Fruit fly (Drosophila melanogaster) whole organism, adult: Measurements from ENCODE around the gene Pex2.

Experiments used
- CG11617 ChIP-seq: fragments of 200-800 bp; sonication (Bioruptor generic); optimal IDR thresholded peaks from 2 replicates; lab custom pipeline; 2017; ENCODE audit warnings: mild to moderate bottlenecking, missing biosample characterization, missing genetic modification reagents, missing genetic modification characterization
- CG12768 ChIP-seq: fragments of 200-800 bp; sonication (Bioruptor generic); optimal IDR thresholded peaks from 2 replicates; lab custom pipeline; 2017; ENCODE audit warnings: missing biosample characterization, missing genetic modification characterization, mild to moderate bottlenecking, moderate library complexity, missing genetic modification reagents
- CG14711 ChIP-seq: fragments of 200-800 bp; sonication (Bioruptor generic); optimal IDR thresholded peaks from 2 replicates; lab custom pipeline; 2018; ENCODE audit warnings: missing biosample characterization, mild to moderate bottlenecking, missing genetic modification characterization, moderate library complexity
- CG1620 ChIP-seq: fragments of 200-800 bp; sonication (Bioruptor generic); optimal IDR thresholded peaks from 2 replicates; lab custom pipeline; 2016; ENCODE audit warnings: missing biosample characterization, missing genetic modification characterization
- CG33017 ChIP-seq: fragments of 200-800 bp; sonication (Bioruptor generic); optimal IDR thresholded peaks from 2 replicates; lab custom pipeline; 2018; ENCODE audit warnings: missing biosample characterization, mild to moderate bottlenecking, missing genetic modification characterization, moderate library complexity
- CG5204 ChIP-seq: fragments of 200-800 bp; sonication (Bioruptor generic); optimal IDR thresholded peaks from 2 replicates; lab custom pipeline; 2016; ENCODE audit warnings: missing biosample characterization, missing genetic modification characterization
- CG7045 ChIP-seq: fragments of 200-800 bp; sonication (Bioruptor generic); optimal IDR thresholded peaks from 2 replicates; lab custom pipeline; 2017; ENCODE audit warnings: missing biosample characterization, mild to moderate bottlenecking, missing genetic modification characterization
- CG7101 ChIP-seq: fragments of 200-800 bp; sonication (Bioruptor generic); optimal IDR thresholded peaks from 2 replicates; lab custom pipeline; 2018; ENCODE audit warnings: missing biosample characterization, mild to moderate bottlenecking, missing genetic modification characterization, moderate library complexity
- Clk ChIP-seq: fragments of 200-800 bp; sonication (Bioruptor generic); optimal IDR thresholded peaks from 2 replicates; lab custom pipeline; 2017; ENCODE audit warnings: missing biosample characterization, missing genetic modification characterization
- Crg-1 ChIP-seq: fragments of 200-800 bp; sonication (Bioruptor generic); optimal IDR thresholded peaks from 2 replicates; lab custom pipeline; 2016; ENCODE audit warnings: missing biosample characterization, missing genetic modification characterization
- Hr96 ChIP-seq: fragments of 200-800 bp; sonication (Bioruptor generic); optimal IDR thresholded peaks from 2 replicates; lab custom pipeline; 2016; ENCODE audit warnings: missing biosample characterization, missing genetic modification characterization
- Mnt ChIP-seq: fragments of 200-800 bp; sonication (Bioruptor generic); optimal IDR thresholded peaks from 2 replicates; lab custom pipeline; 2016; ENCODE audit warnings: missing biosample characterization, mild to moderate bottlenecking, missing genetic modification characterization
- bab1 ChIP-seq: fragments of 200-800 bp; sonication (Bioruptor generic); optimal IDR thresholded peaks from 3 replicates; lab custom pipeline; 2019; ENCODE audit warnings: missing biosample characterization, mild to moderate bottlenecking, missing genetic modification characterization, moderate library complexity
- cic ChIP-seq: fragments of 200-800 bp; sonication (Bioruptor generic); optimal IDR thresholded peaks from 2 replicates; lab custom pipeline; 2017; ENCODE audit warnings: missing biosample characterization, mild to moderate bottlenecking, missing genetic modification characterization, moderate library complexity
- cnc ChIP-seq, 2 experiments: fragments of >200 bp; optimal IDR thresholded peaks; 2 replicates each; lab custom pipeline; 2017
- kay ChIP-seq: fragments of 200-800 bp; sonication (Bioruptor generic); peaks from one replicate; lab custom pipeline; 2016; ENCODE audit warnings: missing biosample characterization, missing genetic modification characterization, borderline replicate concordance
- ovo ChIP-seq: fragments of 200-800 bp; sonication (Bioruptor generic); optimal IDR thresholded peaks from 2 replicates; lab custom pipeline; 2016; ENCODE audit warnings: missing biosample characterization, missing genetic modification characterization
- pad ChIP-seq: fragments of 200-800 bp; sonication (Bioruptor generic); optimal IDR thresholded peaks from 3 replicates; lab custom pipeline; 2017; ENCODE audit warnings: missing biosample characterization, missing genetic modification characterization, mild to moderate bottlenecking, moderate library complexity, missing genetic modification reagents
- tj ChIP-seq: fragments of 200-800 bp; sonication (Bioruptor generic); optimal IDR thresholded peaks from 3 replicates; lab custom pipeline; 2017; ENCODE audit warnings: missing biosample characterization, mild to moderate bottlenecking, missing genetic modification characterization, moderate library complexity
- toe ChIP-seq: fragments of 200-800 bp; sonication (Bioruptor generic); optimal IDR thresholded peaks from 2 replicates; lab custom pipeline; 2016; ENCODE audit warnings: missing biosample characterization, missing genetic modification characterization

The Pex2 gene

dm6 chr3L:8314788-8315140, 24.1 kb upstream of the Pex2 start:
- TF ChIP-seq Hr96 (GFP tag; lab: Kevin White, UChicago): no peak
- TF ChIP-seq CG7101: no peak
- no peak for TF ChIP-seq Clk (GFP tag; lab: Kevin White, UChicago)
- TF ChIP-seq ovo (GFP tag; lab: Kevin White, UChicago): no peak
- no peak for TF ChIP-seq CG1620 (GFP tag; lab: Kevin White, UChicago)
- no peak for TF ChIP-seq kay (GFP tag; lab: Kevin White, UChicago)
- TF ChIP-seq CG11617: no peak
- no peak for TF ChIP-seq pad
- TF ChIP-seq toe: no peak
- TF ChIP-seq bab1 (GFP tag; lab: Kevin White, UChicago): no peak
- TF ChIP-seq Mnt (GFP tag; lab: Kevin White, UChicago): no peak
- no peak for TF ChIP-seq CG12768 (GFP tag; lab: Kevin White, UChicago)
- no peak for TF ChIP-seq CG33017 (tag; lab: Kevin White, UChicago)
- TF ChIP-seq tj (GFP tag; lab: Kevin White, UChicago): no peak
- no peak for TF ChIP-seq Crg-1 (GFP tag; lab: Kevin White, UChicago)
- TF ChIP-seq CG7045 (GFP tag; lab: Kevin White, UChicago): no peak
- TF ChIP-seq cnc (optimal IDR thresholded peaks at IDR 0.05; lab: Kevin White, UChicago): no peak
- no peak for TF ChIP-seq CG14711 (tag; lab: Kevin White, UChicago)
- TF ChIP-seq cic (GFP tag; lab: Kevin White, UChicago): no peak
- TF ChIP-seq CG5204 (GFP tag; lab: Kevin White, UChicago): no peak

- peak; percentile 56 for TF ChIP-seq pad
- no peak for TF ChIP-seq cic (GFP tag; lab: Kevin White, UChicago)
- peak; percentile 62 for TF ChIP-seq tj (GFP tag; lab: Kevin White, UChicago)
- peak; percentile 25 for TF ChIP-seq CG11617
- peak; percentile 51 for TF ChIP-seq Crg-1 (GFP tag; lab: Kevin White, UChicago)
- peak; percentile 71 for TF ChIP-seq kay (GFP tag; lab: Kevin White, UChicago)
- TF ChIP-seq CG33017 (tag; lab: Kevin White, UChicago): peak; percentile 13
- TF ChIP-seq CG12768 (GFP tag; lab: Kevin White, UChicago): no peak
- no peak for TF ChIP-seq cnc (optimal IDR thresholded peaks at IDR 0.05; lab: Kevin White, UChicago)
- peak; percentile 56 for TF ChIP-seq CG14711 (tag; lab: Kevin White, UChicago)
- TF ChIP-seq CG7101: peak; percentile 34
- TF ChIP-seq bab1 (GFP tag; lab: Kevin White, UChicago): peak; percentile 71
- peak; percentile 50 for TF ChIP-seq toe
- TF ChIP-seq Mnt (GFP tag; lab: Kevin White, UChicago): peak; percentile 74
- no peak for TF ChIP-seq CG7045 (GFP tag; lab: Kevin White, UChicago)
- TF ChIP-seq ovo (GFP tag; lab: Kevin White, UChicago): peak; percentile 26
- TF ChIP-seq Hr96 (GFP tag; lab: Kevin White, UChicago): peak; percentile 2
- TF ChIP-seq CG5204 (GFP tag; lab: Kevin White, UChicago): no peak
- peak; percentile 6 for TF ChIP-seq CG1620 (GFP tag; lab: Kevin White, UChicago)
Observed at dm6 chr3L:8315141-8315816, 23.6 kb upstream of the Pex2 start, which contains the start of gene Cpsf6. TSS of gene Cpsf6 (minus strand) at chr3L:8315502.

- TF ChIP-seq pad: no peak
- TF ChIP-seq CG7045 (GFP tag; lab: Kevin White, UChicago): no peak
- TF ChIP-seq toe: no peak
- no peak for TF ChIP-seq ovo (GFP tag; lab: Kevin White, UChicago)
- TF ChIP-seq CG12768 (GFP tag; lab: Kevin White, UChicago): no peak
- TF ChIP-seq CG1620 (GFP tag; lab: Kevin White, UChicago): no peak
- TF ChIP-seq CG5204 (GFP tag; lab: Kevin White, UChicago): no peak
- TF ChIP-seq CG33017 (tag; lab: Kevin White, UChicago): no peak
- TF ChIP-seq Clk (GFP tag; lab: Kevin White, UChicago): no peak
- no peak for TF ChIP-seq Hr96 (GFP tag; lab: Kevin White, UChicago)
- no peak for TF ChIP-seq CG14711 (tag; lab: Kevin White, UChicago)
- TF ChIP-seq Mnt (GFP tag; lab: Kevin White, UChicago): no peak
- no peak for TF ChIP-seq cnc (optimal IDR thresholded peaks at IDR 0.05; lab: Kevin White, UChicago)
- no peak for TF ChIP-seq kay (GFP tag; lab: Kevin White, UChicago)
- no peak for TF ChIP-seq CG7101
- no peak for TF ChIP-seq Crg-1 (GFP tag; lab: Kevin White, UChicago)
- no peak for TF ChIP-seq tj (GFP tag; lab: Kevin White, UChicago)
Observed at dm6 chr3L:8318916-8319506, 19.8 kb upstream of the Pex2 start, which contains the start of gene CG43059. TSS of gene CG43059 (minus strand) at chr3L:8318966.

dm6 chr3L:8320105-8320813, 18.6 kb upstream of the Pex2 start, which contains the start of gene CG13670:
TSS of gene CG13670 (plus strand) at chr3L:8320763.
- TF ChIP-seq CG1620 (GFP tag; lab: Kevin White, UChicago) (no peak), CG7101 (no peak), Clk (GFP tag; lab: Kevin White, UChicago) (no peak), CG7045 (GFP tag; lab: Kevin White, UChicago) (no peak), CG11617 (no peak), CG14711 (tag; lab: Kevin White, UChicago) (no peak), kay (GFP tag; lab: Kevin White, UChicago) (no peak), pad (no peak), Crg-1 (GFP tag; lab: Kevin White, UChicago) (no peak), Mnt (GFP tag; lab: Kevin White, UChicago) (no peak), Hr96 (GFP tag; lab: Kevin White, UChicago) (no peak), ovo (GFP tag; lab: Kevin White, UChicago) (no peak), toe (no peak), cic (GFP tag; lab: Kevin White, UChicago) (no peak), cnc (optimal IDR thresholded peaks at IDR 0.05; lab: Kevin White, UChicago) (no peak), tj (GFP tag; lab: Kevin White, UChicago) (no peak), CG12768 (GFP tag; lab: Kevin White, UChicago) (no peak), CG33017 (tag; lab: Kevin White, UChicago) (no peak)
